Fruit fly (Drosophila melanogaster) whole organism, wandering third instar larva: Measurements from ENCODE around the gene CG17078.

Experiments
- Abd-B ChIP-seq: fragments of >200 bp; optimal IDR thresholded peaks from 2 replicates; lab custom pipeline; 2017; ENCODE audit warnings: missing biosample characterization, missing genetic modification characterization
- GATAd ChIP-seq: sonication (Bioruptor generic); optimal IDR thresholded peaks from 2 replicates; lab custom pipeline; 2016; ENCODE audit warnings: missing biosample characterization, missing genetic modification characterization
- Hr83 ChIP-seq: fragments of 200-300 bp; sonication (Bioruptor generic); optimal IDR thresholded peaks from 2 replicates; lab custom pipeline; 2016; ENCODE audit warnings: missing biosample characterization, mild to moderate bottlenecking, missing genetic modification characterization, moderate library complexity; ENCODE audit not compliant: poor library complexity, severe bottlenecking
- Myc ChIP-seq: fragments of >200 bp; optimal IDR thresholded peaks from 2 replicates; lab custom pipeline; 2017
- Rel ChIP-seq, 2 experiments: fragments of 200-800 bp; sonication (Bioruptor generic) in 1 of 2; optimal IDR thresholded peaks; 2 replicates in 1 of 2; 3 replicates in 1 of 2; lab custom pipeline; 2016 to 2019; ENCODE audit warnings: mild to moderate bottlenecking in 2 of 2, missing biosample characterization in 2 of 2, missing genetic modification characterization in 2 of 2, moderate library complexity in 1 of 2
- br ChIP-seq: fragments of 200-800 bp; sonication (Bioruptor generic); optimal IDR thresholded peaks from 2 replicates; lab custom pipeline; 2016; ENCODE audit warnings: missing biosample characterization, missing genetic modification characterization
- brk ChIP-seq: fragments of 200-800 bp; sonication (Bioruptor generic); optimal IDR thresholded peaks from 2 replicates; lab custom pipeline; 2016; ENCODE audit warnings: missing biosample characterization, mild to moderate bottlenecking, missing genetic modification characterization
- h ChIP-seq: fragments of 200-800 bp; sonication (Bioruptor generic); optimal IDR thresholded peaks from 3 replicates; lab custom pipeline; 2016; ENCODE audit warnings: missing biosample characterization, mild to moderate bottlenecking, missing genetic modification characterization
- jim ChIP-seq: fragments of 175-275, 200-325 bp; sonication (Bioruptor generic); optimal IDR thresholded peaks from 2 replicates; lab custom pipeline; 2016; ENCODE audit warnings: missing biosample characterization, mild to moderate bottlenecking, missing genetic modification characterization
- lola ChIP-seq: fragments of >200 bp; optimal IDR thresholded peaks from 2 replicates; lab custom pipeline; 2017; ENCODE audit warnings: missing biosample characterization, missing genetic modification characterization
- pan ChIP-seq: fragments of >200 bp; optimal IDR thresholded peaks from 2 replicates; lab custom pipeline; 2017
- psq ChIP-seq: fragments of 200-800 bp; sonication (Bioruptor generic); optimal IDR thresholded peaks from 3 replicates; lab custom pipeline; 2017; ENCODE audit warnings: missing biosample characterization, mild to moderate bottlenecking, missing genetic modification characterization, moderate library complexity
- rgr ChIP-seq: fragments of 200-800 bp; sonication (Bioruptor generic); optimal IDR thresholded peaks from 3 replicates; lab custom pipeline; 2016; ENCODE audit warnings: missing biosample characterization, mild to moderate bottlenecking, missing genetic modification characterization
- usp ChIP-seq: fragments of >200 bp; optimal IDR thresholded peaks from 2 replicates; lab custom pipeline; 2017; ENCODE audit warnings: missing biosample characterization, missing genetic modification characterization

dm6 chr2L:244559-244958 lies 33.5 kb downstream of the CG17078 start:
- TF ChIP-seq br (GFP tag; lab: Kevin White, UChicago) (no peak), pan (lab: Kevin White, UChicago) (no peak), Abd-B (GFP tag; lab: Kevin White, UChicago) (no peak), Myc (lab: Kevin White, UChicago) (no peak), GATAd (GFP tag; lab: Kevin White, UChicago) (no peak), lola (GFP tag; lab: Kevin White, UChicago) (no peak), rgr (GFP tag; lab: Kevin White, UChicago) (no peak), Rel (GFP tag; optimal IDR thresholded peaks at IDR 0.05; lab: Kevin White, UChicago) (no peak), Rel (tag; optimal IDR thresholded peaks at IDR 0.05; lab: Kevin White, UChicago) (no peak), jim (GFP tag; lab: Kevin White, UChicago) (no peak), psq (GFP tag; lab: Kevin White, UChicago) (no peak), Hr83 (GFP tag; lab: Kevin White, UChicago) (no peak), h (no peak), brk (GFP tag; lab: Kevin White, UChicago) (no peak), usp (no peak)
